Worm (Caenorhabditis elegans) whole organism, L4 larva: ENCODE data around the gene Y80D4G.2.

Source experiments
- D1046.2 ChIP-seq: fragments of 200-800 bp; sonication (Bioruptor generic); IDR thresholded peaks from 2 replicates; pipeline ENCODE4 v1.3.6; 2022; ENCODE audit warnings: missing genetic modification characterization, missing compliant biosample characterization
- F10B5.3 ChIP-seq: sonication (generic microtip); optimal IDR thresholded peaks from 2 replicates; lab custom pipeline; 2016; ENCODE audit warnings: mild to moderate bottlenecking, missing genetic modification characterization, missing compliant biosample characterization
- Y48G9A.11 ChIP-seq: fragments of 200-800 bp; sonication (Bioruptor generic); IDR thresholded peaks from 2 replicates; pipeline ENCODE4 v1.3.6; 2022; ENCODE audit warnings: missing genetic modification reagents, missing genetic modification characterization, missing compliant biosample characterization
- aly-2 ChIP-seq: sonication (generic microtip); optimal IDR thresholded peaks from 2 replicates; lab custom pipeline; 2018; ENCODE audit warnings: missing biosample characterization, missing genetic modification characterization
- ama-1 ChIP-seq: fragments of 150-350 bp; optimal IDR thresholded peaks from 2 replicates; lab custom pipeline; 2014; ENCODE audit warnings: inconsistent platforms, mixed read lengths
- arid-1 ChIP-seq: fragments of 200-800 bp; sonication (Bioruptor generic); conservative IDR thresholded peaks from 2 replicates; pipeline ENCODE4 v1.3.6; 2022; ENCODE audit warnings: missing genetic modification reagents, missing genetic modification characterization, missing compliant biosample characterization
- ceh-20 ChIP-seq: fragments of 200-800 bp; sonication (Bioruptor generic); IDR thresholded peaks from 2 replicates; pipeline ENCODE4 v1.3.6; 2022; ENCODE audit warnings: missing genetic modification reagents, missing genetic modification characterization, missing compliant biosample characterization
- ceh-32 ChIP-seq: sonication (generic microtip); optimal IDR thresholded peaks from 2 replicates; lab custom pipeline; 2016; ENCODE audit warnings: mild to moderate bottlenecking, missing genetic modification characterization, missing compliant biosample characterization; ENCODE audit not compliant: poor library complexity
- ceh-62 ChIP-seq: sonication (generic microtip); optimal IDR thresholded peaks from 2 replicates; lab custom pipeline; 2017; ENCODE audit warnings: missing biosample characterization, missing genetic modification characterization
- ces-1 ChIP-seq: fragments of 150-350 bp; sonication (generic microtip); optimal IDR thresholded peaks from 4 replicates; lab custom pipeline; 2014; ENCODE audit warnings: missing biosample characterization, missing genetic modification reagents, missing genetic modification characterization
- cey-2 ChIP-seq: sonication (generic microtip); optimal IDR thresholded peaks from 3 replicates; lab custom pipeline; 2017; ENCODE audit warnings: missing genetic modification characterization, mild to moderate bottlenecking, missing compliant biosample characterization, antibody characterized with exemption, borderline replicate concordance; ENCODE audit not compliant: insufficient read depth
- ctbp-1 ChIP-seq: fragments of 200-800 bp; sonication (Bioruptor generic); IDR thresholded peaks from 2 replicates; pipeline ENCODE4 v1.3.6; 2022; ENCODE audit warnings: missing genetic modification reagents, missing genetic modification characterization, missing compliant biosample characterization
- daf-12 ChIP-seq: fragments of 150-350 bp; optimal IDR thresholded peaks from 2 replicates; lab custom pipeline; 2014; ENCODE audit warnings: missing biosample characterization, missing genetic modification reagents, missing genetic modification characterization
- daf-16 ChIP-seq, 3 experiments: sonication (generic microtip); optimal IDR thresholded peaks; 2 replicates each; lab custom pipeline; 2016 to 2017; ENCODE audit warnings: missing genetic modification characterization in 3 of 3, missing genetic modification reagents in 3 of 3, mild to moderate bottlenecking in 2 of 3, missing compliant biosample characterization in 2 of 3, missing biosample characterization in 1 of 3, moderate library complexity in 1 of 3
- daf-19 ChIP-seq: fragments of 200-800 bp; sonication (Bioruptor generic); conservative IDR thresholded peaks from 2 replicates; pipeline ENCODE4 v1.3.6; 2022; ENCODE audit warnings: missing genetic modification characterization, missing compliant biosample characterization
- dmd-6 ChIP-seq: fragments of 200-800 bp; sonication (Bioruptor generic); IDR thresholded peaks from 2 replicates; pipeline ENCODE4 v1.3.6; 2022; ENCODE audit warnings: missing genetic modification reagents, missing genetic modification characterization, missing compliant biosample characterization
- dpl-1 ChIP-seq: fragments of 150-350 bp; optimal IDR thresholded peaks from 2 replicates; lab custom pipeline; 2014; ENCODE audit warnings: missing biosample characterization, missing genetic modification reagents, missing genetic modification characterization
- duxl-1 ChIP-seq: sonication (generic microtip); optimal IDR thresholded peaks from 2 replicates; lab custom pipeline; 2016; ENCODE audit warnings: mild to moderate bottlenecking, missing genetic modification characterization, moderate library complexity, missing compliant biosample characterization; ENCODE audit not compliant: poor library complexity
- dve-1 ChIP-seq: sonication (generic microtip); optimal IDR thresholded peaks from 2 replicates; lab custom pipeline; 2017; ENCODE audit warnings: antibody characterized with exemption, mild to moderate bottlenecking, missing genetic modification characterization, missing compliant biosample characterization; ENCODE audit not compliant: insufficient read depth
- fkh-10 ChIP-seq: fragments of 150-350 bp; optimal IDR thresholded peaks from 2 replicates; lab custom pipeline; 2014; ENCODE audit warnings: missing biosample characterization, missing genetic modification reagents, missing genetic modification characterization
- hif-1 ChIP-seq, 2 experiments: sonication (generic microtip); optimal IDR thresholded peaks; 2 replicates each; lab custom pipeline; 2016 to 2017; ENCODE audit warnings: missing compliant biosample characterization in 2 of 2, missing genetic modification characterization in 2 of 2, missing genetic modification reagents in 2 of 2, missing genotype in 2 of 2, mild to moderate bottlenecking in 1 of 2
- hlh-11 ChIP-seq: fragments of 200-800 bp; sonication (Bioruptor generic); optimal IDR thresholded peaks from 2 replicates; lab custom pipeline; 2018; ENCODE audit warnings: mild to moderate bottlenecking, missing genetic modification characterization, missing compliant biosample characterization
- hmg-1.1 ChIP-seq: fragments of 200-800 bp; sonication (Bioruptor generic); IDR thresholded peaks from 2 replicates; pipeline ENCODE4 v1.3.6; 2022; ENCODE audit warnings: missing genetic modification reagents, missing genetic modification characterization, missing compliant biosample characterization
- lin-29 ChIP-seq: fragments of 200-800 bp; sonication (Bioruptor generic); IDR thresholded peaks from 2 replicates; pipeline ENCODE4 v1.3.6; 2022; ENCODE audit warnings: missing genetic modification reagents, missing genetic modification characterization, missing compliant biosample characterization
- lsy-2 ChIP-seq, 2 experiments: fragments of 150-350 bp in 1 of 2; sonication (generic microtip) in 1 of 2; optimal IDR thresholded peaks; 2 replicates each; lab custom pipeline; 2014 to 2017; ENCODE audit warnings: missing biosample characterization in 2 of 2, missing genetic modification characterization in 2 of 2
- madf-9 ChIP-seq: fragments of 200-800 bp; sonication (Bioruptor generic); conservative IDR thresholded peaks from 2 replicates; pipeline ENCODE4 v1.3.6; 2022; ENCODE audit warnings: missing genetic modification reagents, missing genetic modification characterization, missing compliant biosample characterization
- mep-1 ChIP-seq: fragments of 150-350 bp; sonication (generic microtip); optimal IDR thresholded peaks from 3 replicates; lab custom pipeline; 2014; ENCODE audit warnings: missing biosample characterization, missing genetic modification characterization
- nhr-10 ChIP-seq: fragments of 150-350 bp; optimal IDR thresholded peaks from 2 replicates; lab custom pipeline; 2014; ENCODE audit warnings: missing biosample characterization, missing genetic modification characterization
- nhr-111 ChIP-seq: fragments of 200-800 bp; sonication (Bioruptor generic); optimal IDR thresholded peaks from 2 replicates; lab custom pipeline; 2018; ENCODE audit warnings: mild to moderate bottlenecking, missing genetic modification characterization, missing compliant biosample characterization
- nhr-237 ChIP-seq: sonication (generic microtip); optimal IDR thresholded peaks from 2 replicates; lab custom pipeline; 2017; ENCODE audit warnings: missing biosample characterization, missing genetic modification characterization
- nhr-28 ChIP-seq: fragments of 150-350 bp; optimal IDR thresholded peaks from 2 replicates; lab custom pipeline; 2014; ENCODE audit warnings: missing biosample characterization, missing genetic modification characterization
- nhr-41 ChIP-seq: fragments of 200-800 bp; sonication (Bioruptor generic); IDR thresholded peaks from 2 replicates; pipeline ENCODE4 v1.3.6; 2022; ENCODE audit warnings: missing genetic modification reagents, missing genetic modification characterization, missing compliant biosample characterization
- nhr-6 ChIP-seq: fragments of 150-350 bp; optimal IDR thresholded peaks from 2 replicates; lab custom pipeline; 2014; ENCODE audit warnings: missing biosample characterization, missing genetic modification characterization
- pha-4 ChIP-seq, 2 experiments: fragments of 150-350 bp in 1 of 2; fragments of 200-800 bp in 1 of 2; sonication (Bioruptor generic) in 1 of 2; IDR thresholded peaks in 1 of 2; optimal IDR thresholded peaks in 1 of 2; 2 replicates each; pipeline versions ENCODE4 v1.3.6 to Lab custom; 2014 to 2022; ENCODE audit warnings: missing genetic modification characterization in 2 of 2, missing genetic modification reagents in 2 of 2, missing biosample characterization in 1 of 2, missing compliant biosample characterization in 1 of 2
- pqm-1 ChIP-seq: sonication (generic microtip); optimal IDR thresholded peaks from 2 replicates; lab custom pipeline; 2017; ENCODE audit warnings: missing biosample characterization, missing genetic modification characterization
- sdz-12 ChIP-seq: fragments of 200-800 bp; sonication (Bioruptor generic); optimal IDR thresholded peaks from 2 replicates; lab custom pipeline; 2018; ENCODE audit warnings: mild to moderate bottlenecking, missing genetic modification characterization, missing compliant biosample characterization
- snpc-4 ChIP-seq: fragments of 150-350 bp; optimal IDR thresholded peaks from 2 replicates; lab custom pipeline; 2014; ENCODE audit warnings: missing biosample characterization, missing genetic modification characterization
- unc-130 ChIP-seq: sonication (generic microtip); optimal IDR thresholded peaks from 2 replicates; lab custom pipeline; 2016; ENCODE audit warnings: missing genetic modification reagents, missing genetic modification characterization, missing compliant biosample characterization
- unc-62 ChIP-seq, 3 experiments: fragments of 150-350 bp in 1 of 3; sonication (generic microtip); optimal IDR thresholded peaks in 2 of 3; peaks in 1 of 3; 1 replicate in 1 of 3; 2 replicates in 2 of 3; lab custom pipeline; 2014 to 2017; ENCODE audit warnings: missing biosample characterization in 3 of 3, missing genetic modification characterization in 3 of 3, missing genetic modification reagents in 3 of 3, missing genotype in 1 of 3
- zfp-3 ChIP-seq: fragments of 200-800 bp; sonication (Bioruptor generic); conservative IDR thresholded peaks from 2 replicates; pipeline ENCODE4 v1.3.6; 2022; ENCODE audit warnings: missing genetic modification reagents, missing genetic modification characterization, missing compliant biosample characterization
- zip-2 ChIP-seq: fragments of 150-350 bp; optimal IDR thresholded peaks from 2 replicates; lab custom pipeline; 2014; ENCODE audit warnings: missing biosample characterization, missing genetic modification characterization

The Y80D4G.2 gene

DNA sequence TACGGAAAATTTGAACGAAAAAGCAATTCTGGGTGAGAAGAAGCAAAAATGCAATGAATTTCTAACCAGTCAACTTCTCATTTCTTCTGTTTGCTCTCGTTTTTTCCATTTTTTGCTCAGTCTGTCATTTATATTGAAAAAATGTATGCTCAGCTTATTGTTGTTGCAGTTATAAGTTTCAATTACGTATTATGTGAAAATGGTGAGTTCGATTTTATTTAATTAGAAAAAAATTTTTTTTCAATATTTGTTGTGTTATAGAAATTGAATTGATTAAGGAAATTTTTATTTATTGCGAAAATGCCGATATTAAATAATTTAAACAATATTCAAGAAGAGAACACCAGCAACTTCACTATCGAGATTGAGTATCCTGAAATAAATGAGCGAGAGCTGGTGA lies 32.5 kb downstream of the Y80D4G.2 start, which contains the start of gene lgc-12:
lgc-12 (plus strand) TSS at position 301 of the 400 bp plus-strand sequence.
- TF ChIP-seq ceh-62 (tag; lab: Kevin White, UChicago) (no peak), zfp-3 (GFP tag; lab: Robert Waterston, UW) (no peak), nhr-6 (tag; lab: Kevin White, UChicago) (no peak), aly-2 (tag; lab: Kevin White, UChicago) (no peak), nhr-111 (no peak), daf-19 (GFP tag; lab: Robert Waterston, UW) (no peak), nhr-10 (tag; lab: Kevin White, UChicago) (no peak), unc-130 (GFP tag; lab: Kevin White, UChicago) (no peak), nhr-41 (no peak), arid-1 (GFP tag; lab: Robert Waterston, UW) (no peak), ama-1 (lab: Kevin White, UChicago) (no peak), nhr-28 (tag; lab: Kevin White, UChicago) (no peak), zip-2 (tag; lab: Kevin White, UChicago) (no peak), snpc-4 (tag; lab: Kevin White, UChicago) (no peak), hlh-11 (tag; lab: Kevin White, UChicago) (no peak), F10B5.3 (no peak), Y48G9A.11 (no peak)
- TF ChIP-seq, all 104 proteins: peak for 0

DNA sequence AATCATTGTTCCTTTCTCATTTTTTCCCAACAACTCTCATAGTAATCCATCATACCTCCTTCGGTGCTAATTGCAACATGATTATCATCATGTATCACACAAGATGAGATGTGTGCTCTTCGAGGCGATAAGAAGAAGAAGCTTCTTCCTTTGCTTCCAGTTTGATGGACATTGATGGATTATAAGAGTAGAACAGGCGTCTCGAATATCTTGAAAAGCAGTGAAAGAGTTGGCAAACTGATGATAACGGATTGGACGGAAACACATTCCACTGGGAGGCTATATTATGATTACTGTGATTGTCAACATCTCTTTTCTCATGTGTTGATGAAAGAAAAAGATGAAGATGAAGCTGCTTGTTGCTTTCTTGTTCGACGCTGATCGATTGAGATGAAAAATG lies 34.5 kb downstream of the Y80D4G.2 start:
- TF ChIP-seq hmg-1.1 (GFP tag; lab: Robert Waterston, UW): no peak
- peak in 1 of 2 experiments; percentile 77 for TF ChIP-seq daf-16 (GFP tag; optimal IDR thresholded peaks at IDR 0.05; lab: Kevin White, UChicago)
- no peak for TF ChIP-seq daf-16 (tag; optimal IDR thresholded peaks at IDR 0.05; lab: Kevin White, UChicago)
- TF ChIP-seq aly-2 (tag; lab: Kevin White, UChicago): no peak
- TF ChIP-seq hlh-11 (tag; lab: Kevin White, UChicago): peak; percentile 1
- no peak for TF ChIP-seq cey-2 (tag; lab: Kevin White, UChicago)
- peak in 1 of 2 experiments; percentile 48 for TF ChIP-seq unc-62 (GFP tag; optimal IDR thresholded peaks at IDR 0.05 in 1 of 2; lab: Kevin White, UChicago)
- no peak for TF ChIP-seq unc-62 (tag; optimal IDR thresholded peaks at IDR 0.05; lab: Kevin White, UChicago)
- no peak for TF ChIP-seq dmd-6 (GFP tag; lab: Robert Waterston, UW)
- TF ChIP-seq nhr-237: no peak

DNA sequence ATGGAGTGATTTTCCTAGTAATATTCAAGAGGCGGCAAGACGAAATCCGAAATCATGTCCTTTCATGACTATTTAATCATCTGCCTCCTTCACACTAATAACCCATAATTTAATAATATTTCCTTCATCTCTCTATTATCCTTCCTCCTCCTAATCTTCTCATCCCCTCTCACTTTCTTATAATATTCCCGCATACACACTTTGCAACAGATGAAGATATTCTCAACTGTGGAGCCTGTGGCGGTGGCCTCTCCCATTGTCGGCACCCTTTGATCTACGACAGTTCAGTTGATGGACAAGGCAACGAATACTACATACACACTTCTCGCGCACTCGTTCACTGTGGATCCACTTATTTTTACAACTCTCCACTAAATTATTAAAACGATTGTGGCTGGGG lies 35.7 kb downstream of the Y80D4G.2 start:
- no peak for TF ChIP-seq nhr-237
- TF ChIP-seq duxl-1 (tag; lab: Kevin White, UChicago): no peak
- TF ChIP-seq ceh-32: no peak
- no peak for TF ChIP-seq pqm-1 (tag; lab: Kevin White, UChicago)
- no peak for TF ChIP-seq hmg-1.1 (GFP tag; lab: Robert Waterston, UW)
- no peak for TF ChIP-seq Y48G9A.11
- no peak for TF ChIP-seq nhr-41
- no peak for TF ChIP-seq daf-12 (tag; lab: Kevin White, UChicago)
- TF ChIP-seq pha-4 (GFP tag; IDR thresholded peaks at IDR 0.05; lab: Robert Waterston, UW): no peak
- TF ChIP-seq pha-4 (tag; optimal IDR thresholded peaks at IDR 0.05; lab: Kevin White, UChicago): no peak
- TF ChIP-seq, all 104 proteins: peak for 0

DNA sequence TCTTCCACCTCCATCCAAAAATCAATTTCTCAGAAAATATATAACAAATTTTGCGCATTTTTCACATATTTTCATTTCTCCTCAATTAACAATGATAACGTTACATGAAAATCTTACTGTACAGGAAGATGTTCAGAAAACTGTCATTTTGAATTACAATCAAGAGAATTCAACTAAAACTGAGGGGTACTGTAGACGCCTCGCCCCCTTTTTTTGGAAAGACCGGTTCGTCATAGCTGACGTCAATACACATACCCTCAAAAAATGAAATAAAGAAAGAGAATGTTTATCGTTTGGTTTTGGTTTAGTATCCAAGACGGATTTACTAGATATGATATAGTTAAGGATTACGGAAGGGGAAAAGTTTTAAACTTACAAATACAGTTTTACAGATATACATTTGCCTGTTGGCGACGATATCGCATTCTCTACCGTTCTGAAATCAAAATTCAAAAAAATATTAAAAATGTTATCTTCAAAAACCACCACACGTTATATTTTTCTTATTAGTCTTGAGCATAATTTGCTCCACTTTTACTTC lies 36.4 kb downstream of the Y80D4G.2 start:
- TF ChIP-seq ceh-20 (GFP tag; lab: Robert Waterston, UW) (0 out of 2 replicates have a peak, but pooled peaks have one; percentile 19), hif-1 (tag; optimal IDR thresholded peaks at IDR 0.05; lab: Kevin White, UChicago) (no peak), mep-1 (no peak), nhr-28 (tag; lab: Kevin White, UChicago) (peak; percentile 14), unc-62 (GFP tag; optimal IDR thresholded peaks at IDR 0.05 in 1 of 2; lab: Kevin White, UChicago) (peak in 1 of 2 experiments; percentile 94), unc-62 (tag; optimal IDR thresholded peaks at IDR 0.05; lab: Kevin White, UChicago) (no peak), dve-1 (tag; lab: Kevin White, UChicago) (no peak), dpl-1 (GFP tag; lab: Kevin White, UChicago) (no peak), fkh-10 (no peak), ctbp-1 (GFP tag; lab: Robert Waterston, UW) (no peak), ces-1 (GFP tag; lab: Kevin White, UChicago) (no peak), sdz-12 (GFP tag; lab: Kevin White, UChicago) (no peak), madf-9 (GFP tag; lab: Robert Waterston, UW) (no peak), D1046.2 (no peak), ceh-32 (no peak), lin-29 (GFP tag; lab: Robert Waterston, UW) (no peak), lsy-2 (tag; optimal IDR thresholded peaks at IDR 0.05; lab: Kevin White, UChicago) (peak; percentile 29 to 66), pqm-1 (tag; lab: Kevin White, UChicago) (no peak), ceh-62 (tag; lab: Kevin White, UChicago) (no peak)
- TF ChIP-seq, all 104 proteins: peak for 4
